Worm (Caenorhabditis elegans) whole organism, young adult: ENCODE data around the gene C11E4.6.

Source experiments
- F10E7.11 ChIP-seq: sonication (generic microtip); optimal IDR thresholded peaks from 2 replicates; lab custom pipeline; 2017; ENCODE audit warnings: mild to moderate bottlenecking, missing genetic modification characterization, moderate library complexity, missing compliant biosample characterization
- F37B4.10 ChIP-seq: fragments of 200-800 bp; sonication (Bioruptor generic); IDR thresholded peaks from 2 replicates; pipeline ENCODE4 v1.3.6; 2022; ENCODE audit warnings: missing genetic modification characterization, missing compliant biosample characterization
- F39B2.1 ChIP-seq: fragments of 200-800 bp; sonication (Bioruptor generic); IDR thresholded peaks from 2 replicates; pipeline ENCODE4 v1.3.6; 2022; ENCODE audit warnings: missing genetic modification reagents, missing genetic modification characterization, missing compliant biosample characterization
- F55B11.4 ChIP-seq: sonication (generic microtip); optimal IDR thresholded peaks from 2 replicates; lab custom pipeline; 2016; ENCODE audit warnings: missing compliant biosample characterization, missing genetic modification characterization, borderline replicate concordance; ENCODE audit not compliant: insufficient read depth
- Y53G8AR.9 ChIP-seq: fragments of 200-800 bp; sonication (Bioruptor generic); conservative IDR thresholded peaks from 2 replicates; pipeline ENCODE4 v1.3.6; 2022; ENCODE audit warnings: missing genetic modification reagents, missing genetic modification characterization, missing compliant biosample characterization
- atf-7 ChIP-seq: sonication (generic microtip); optimal IDR thresholded peaks from 2 replicates; lab custom pipeline; 2017; ENCODE audit warnings: mild to moderate bottlenecking, missing genetic modification characterization, missing compliant biosample characterization
- bed-2 ChIP-seq: fragments of 200-800 bp; sonication (Bioruptor generic); IDR thresholded peaks from 2 replicates; pipeline ENCODE4 v1.3.6; 2022; ENCODE audit warnings: missing genetic modification reagents, missing genetic modification characterization, missing compliant biosample characterization
- cebp-1 ChIP-seq, 2 experiments: fragments of 200-800 bp in 1 of 2; sonication (Bioruptor generic) in 1 of 2; sonication (generic microtip) in 1 of 2; IDR thresholded peaks in 1 of 2; optimal IDR thresholded peaks in 1 of 2; 2 replicates each; pipeline versions ENCODE4 v1.3.6 to Lab custom; 2017 to 2022; ENCODE audit warnings: missing compliant biosample characterization in 2 of 2, missing genetic modification characterization in 2 of 2, mild to moderate bottlenecking in 1 of 2, missing genetic modification reagents in 1 of 2, moderate library complexity in 1 of 2
- ceh-100 ChIP-seq: fragments of 200-800 bp; sonication (Bioruptor generic); IDR thresholded peaks from 2 replicates; pipeline ENCODE4 v1.3.6; 2022; ENCODE audit warnings: missing genetic modification reagents, missing genetic modification characterization, missing compliant biosample characterization
- ceh-58 ChIP-seq: fragments of 200-800 bp; sonication (Bioruptor generic); IDR thresholded peaks from 2 replicates; pipeline ENCODE4 v1.3.6; 2022; ENCODE audit warnings: missing genetic modification characterization, missing compliant biosample characterization
- ceh-79 ChIP-seq: sonication (generic microtip); optimal IDR thresholded peaks from 2 replicates; lab custom pipeline; 2017; ENCODE audit warnings: mild to moderate bottlenecking, missing genetic modification characterization, missing compliant biosample characterization
- ceh-91 ChIP-seq: fragments of 200-800 bp; sonication (Bioruptor generic); IDR thresholded peaks from 2 replicates; pipeline ENCODE4 v1.3.6; 2022; ENCODE audit warnings: missing genetic modification reagents, missing genetic modification characterization, missing compliant biosample characterization
- chd-7 ChIP-seq: sonication (generic microtip); optimal IDR thresholded peaks from 2 replicates; lab custom pipeline; 2016; ENCODE audit warnings: mild to moderate bottlenecking, missing genetic modification characterization, moderate library complexity, missing compliant biosample characterization
- dox-1 ChIP-seq: fragments of 200-800 bp; sonication (Bioruptor generic); IDR thresholded peaks from 2 replicates; pipeline ENCODE4 v1.3.6; 2022; ENCODE audit warnings: missing genetic modification reagents, missing genetic modification characterization, missing compliant biosample characterization
- egl-44 ChIP-seq: fragments of 200-800 bp; sonication (Bioruptor generic); IDR thresholded peaks from 2 replicates; pipeline ENCODE4 v1.3.6; 2022; ENCODE audit warnings: missing genetic modification reagents, missing genetic modification characterization, missing compliant biosample characterization
- fkh-3 ChIP-seq: sonication (generic microtip); optimal IDR thresholded peaks from 2 replicates; lab custom pipeline; 2016; ENCODE audit warnings: mild to moderate bottlenecking, missing genetic modification characterization, missing compliant biosample characterization
- hlh-12 ChIP-seq: sonication (generic microtip); optimal IDR thresholded peaks from 2 replicates; lab custom pipeline; 2016; ENCODE audit warnings: missing genetic modification characterization, missing compliant biosample characterization
- hmg-20 ChIP-seq: fragments of 200-800 bp; sonication (Bioruptor generic); IDR thresholded peaks from 2 replicates; pipeline ENCODE4 v1.3.6; 2022; ENCODE audit warnings: missing genetic modification reagents, missing genetic modification characterization, missing compliant biosample characterization
- hrde-1 ChIP-seq: sonication (generic microtip); optimal IDR thresholded peaks from 2 replicates; lab custom pipeline; 2016; ENCODE audit warnings: missing genetic modification characterization, mild to moderate bottlenecking, missing compliant biosample characterization, moderate library complexity, missing genotype, missing genetic modification reagents, borderline replicate concordance
- lin-54 ChIP-seq: fragments of 200-800 bp; sonication (Bioruptor generic); optimal IDR thresholded peaks from 2 replicates; lab custom pipeline; 2018; ENCODE audit warnings: mild to moderate bottlenecking, missing genetic modification characterization, missing compliant biosample characterization
- lsl-1 ChIP-seq: fragments of 200-800 bp; sonication (Bioruptor generic); optimal IDR thresholded peaks from 2 replicates; lab custom pipeline; 2018; ENCODE audit warnings: mild to moderate bottlenecking, missing genetic modification characterization, moderate library complexity, missing compliant biosample characterization
- madf-6 ChIP-seq: fragments of 200-800 bp; sonication (Bioruptor generic); IDR thresholded peaks from 2 replicates; pipeline ENCODE4 v1.3.6; 2022; ENCODE audit warnings: missing genetic modification reagents, missing genetic modification characterization, missing compliant biosample characterization
- madf-8 ChIP-seq: fragments of 200-800 bp; sonication (Bioruptor generic); conservative IDR thresholded peaks from 2 replicates; pipeline ENCODE4 v1.3.6; 2022; ENCODE audit warnings: missing genetic modification reagents, missing genetic modification characterization, missing compliant biosample characterization
- mxl-1 ChIP-seq: sonication (generic microtip); optimal IDR thresholded peaks from 2 replicates; lab custom pipeline; 2016; ENCODE audit warnings: missing genetic modification characterization, missing compliant biosample characterization
- nfya-2 ChIP-seq: fragments of 200-800 bp; sonication (Bioruptor generic); IDR thresholded peaks from 2 replicates; pipeline ENCODE4 v1.3.6; 2022; ENCODE audit warnings: missing genetic modification reagents, missing genetic modification characterization, missing compliant biosample characterization
- nhr-80 ChIP-seq: sonication (generic microtip); optimal IDR thresholded peaks from 2 replicates; lab custom pipeline; 2016; ENCODE audit warnings: missing genetic modification characterization, missing compliant biosample characterization
- rec-8 ChIP-seq, 2 experiments: sonication (generic microtip); optimal IDR thresholded peaks; 2 replicates each; lab custom pipeline; 2016; ENCODE audit warnings: mild to moderate bottlenecking in 2 of 2, missing genetic modification characterization in 2 of 2, missing genetic modification reagents in 2 of 2, missing genotype in 2 of 2, missing biosample characterization in 1 of 2, missing compliant biosample characterization in 1 of 2, moderate library complexity in 1 of 2
- repo-1 ChIP-seq: sonication (generic microtip); optimal IDR thresholded peaks from 2 replicates; lab custom pipeline; 2017; ENCODE audit warnings: mild to moderate bottlenecking, missing genetic modification characterization, missing compliant biosample characterization
- rpc-1 ChIP-seq, 2 experiments: fragments of 150-350 bp in 1 of 2; sonication (generic microtip) in 1 of 2; optimal IDR thresholded peaks; 2 replicates each; lab custom pipeline; 2014 to 2018; ENCODE audit warnings: missing biosample characterization in 1 of 2, missing genetic modification characterization in 1 of 2, missing genetic modification reagents in 1 of 2, missing genotype in 1 of 2
- sea-2 ChIP-seq: fragments of 200-800 bp; sonication (Bioruptor generic); IDR thresholded peaks from 2 replicates; pipeline ENCODE4 v1.3.6; 2022; ENCODE audit warnings: missing genetic modification characterization, missing compliant biosample characterization
- snpc-1.1 ChIP-seq: sonication (generic microtip); optimal IDR thresholded peaks from 2 replicates; lab custom pipeline; 2017; ENCODE audit warnings: missing genetic modification characterization, mild to moderate bottlenecking, missing compliant biosample characterization, antibody characterized with exemption, moderate library complexity, missing genotype, missing genetic modification reagents; ENCODE audit not compliant: insufficient read depth
- somi-1 ChIP-seq: fragments of 200-800 bp; sonication (Bioruptor generic); optimal IDR thresholded peaks from 2 replicates; lab custom pipeline; 2018; ENCODE audit warnings: mild to moderate bottlenecking, missing genetic modification characterization, missing compliant biosample characterization
- tlf-1 ChIP-seq: fragments of 200-800 bp; sonication (Bioruptor generic); optimal IDR thresholded peaks from 2 replicates; lab custom pipeline; 2018; ENCODE audit warnings: mild to moderate bottlenecking, missing genetic modification characterization, missing compliant biosample characterization
- unc-62 ChIP-seq: fragments of 150-350 bp; optimal IDR thresholded peaks from 2 replicates; lab custom pipeline; 2014; ENCODE audit warnings: missing biosample characterization, missing genetic modification reagents, missing genetic modification characterization
- zfh-2 ChIP-seq: fragments of 200-800 bp; sonication (Bioruptor generic); conservative IDR thresholded peaks from 2 replicates; pipeline ENCODE4 v1.3.6; 2022; ENCODE audit warnings: missing genetic modification reagents, missing genetic modification characterization, missing compliant biosample characterization
- ztf-25 ChIP-seq: fragments of 200-800 bp; sonication (Bioruptor generic); IDR thresholded peaks from 2 replicates; pipeline ENCODE4 v1.3.6; 2022; ENCODE audit warnings: missing genetic modification reagents, missing genetic modification characterization, missing compliant biosample characterization

C11E4.6 gene

DNA sequence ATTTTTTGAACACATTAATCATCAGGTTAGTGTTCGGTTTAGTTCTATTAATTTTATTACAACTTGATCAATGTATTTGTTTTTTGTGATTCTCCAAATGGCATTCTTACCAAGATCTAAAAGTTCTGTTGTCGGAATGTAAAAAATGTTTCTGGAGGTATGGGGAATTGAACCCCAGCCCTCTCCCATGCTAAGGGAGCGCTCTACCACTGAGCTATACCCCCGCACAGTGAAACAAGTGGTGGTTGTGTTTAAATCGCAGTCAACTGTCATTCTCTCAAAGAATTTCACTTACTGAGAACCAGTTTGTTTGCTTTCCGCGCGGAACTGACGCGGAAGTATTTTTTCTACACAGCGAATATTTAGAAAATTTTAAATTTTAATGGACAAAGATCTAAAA is 27.3 kb downstream of the C11E4.6 start (continued):
- no peak for TF ChIP-seq nfya-2 (GFP tag; lab: Robert Waterston, UW)
- TF ChIP-seq madf-8 (GFP tag; lab: Robert Waterston, UW): no peak
- peak; percentile 68 for TF ChIP-seq hrde-1 (tag; lab: Kevin White, UChicago)
- 0 out of 2 replicates have a peak, but pooled peaks have one; percentile 76 for TF ChIP-seq ceh-58 (GFP tag; lab: Robert Waterston, UW)
- peak; percentile 85 for TF ChIP-seq chd-7 (tag; lab: Kevin White, UChicago)
- peak; percentile 69 for TF ChIP-seq hmg-20 (GFP tag; lab: Robert Waterston, UW)
- no peak for TF ChIP-seq fkh-3 (tag; lab: Kevin White, UChicago)
- no peak for TF ChIP-seq tlf-1
- no peak for TF ChIP-seq repo-1
- TF ChIP-seq F39B2.1 (GFP tag; lab: Robert Waterston, UW): no peak
- peak; percentile 72 for TF ChIP-seq hlh-12 (tag; lab: Kevin White, UChicago)
- TF ChIP-seq bed-2 (GFP tag; lab: Robert Waterston, UW): no peak
- TF ChIP-seq F10E7.11 (tag; lab: Kevin White, UChicago): peak; percentile 18
- TF ChIP-seq somi-1 (GFP tag; lab: Kevin White, UChicago): peak; percentile 54
- TF ChIP-seq zfh-2 (GFP tag; lab: Robert Waterston, UW): no peak
- no peak for TF ChIP-seq unc-62 (GFP tag; lab: Kevin White, UChicago)
- no peak for TF ChIP-seq lsl-1 (GFP tag; lab: Kevin White, UChicago)

DNA sequence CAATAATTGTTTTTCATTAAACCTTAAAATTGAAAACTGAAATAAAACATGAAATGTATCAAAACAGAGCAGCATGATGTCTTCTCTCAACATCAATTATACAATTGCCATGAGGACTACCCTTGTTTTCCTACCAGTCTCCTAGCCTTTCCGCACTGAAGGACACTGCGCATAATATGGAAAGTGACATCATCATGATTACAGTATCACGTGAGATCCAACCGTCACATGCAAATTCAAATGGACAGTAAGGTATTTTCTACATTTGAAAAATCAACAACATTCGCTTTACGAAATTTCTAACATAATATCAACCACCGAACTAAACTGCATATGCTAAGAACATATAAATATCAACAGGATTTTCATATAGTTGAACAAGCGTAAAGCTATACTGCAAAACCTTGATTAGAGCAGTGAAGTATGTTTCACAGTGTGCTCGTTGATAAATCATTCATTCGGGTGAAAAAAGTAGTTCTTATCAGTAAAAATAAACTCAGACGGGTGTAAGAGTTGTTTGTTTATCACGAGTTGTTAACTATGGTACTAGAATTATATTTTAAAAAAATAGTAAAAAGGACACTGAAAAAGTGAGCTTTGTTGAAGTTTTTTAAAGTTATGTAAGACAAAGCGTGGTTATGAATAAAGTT is 28.6 kb downstream of the C11E4.6 start:
- TF ChIP-seq atf-7 (peak; percentile 46), dox-1 (GFP tag; lab: Robert Waterston, UW) (no peak), lin-54 (GFP tag; lab: Kevin White, UChicago) (no peak), zfh-2 (GFP tag; lab: Robert Waterston, UW) (no peak), ceh-79 (tag; lab: Kevin White, UChicago) (no peak), rpc-1 (optimal IDR thresholded peaks at IDR 0.05; lab: Kevin White, UChicago) (no peak), rpc-1 (tag; optimal IDR thresholded peaks at IDR 0.05; lab: Kevin White, UChicago) (no peak), snpc-1.1 (tag; lab: Kevin White, UChicago) (no peak), cebp-1 (GFP tag; IDR thresholded peaks at IDR 0.05; lab: Robert Waterston, UW) (no peak), cebp-1 (tag; optimal IDR thresholded peaks at IDR 0.05; lab: Kevin White, UChicago) (peak; percentile 20), ztf-25 (GFP tag; lab: Robert Waterston, UW) (no peak), F55B11.4 (tag; lab: Kevin White, UChicago) (no peak), sea-2 (no peak), nhr-80 (tag; lab: Kevin White, UChicago) (peak; percentile 47), F37B4.10 (GFP tag; lab: Robert Waterston, UW) (0 out of 2 replicates have a peak, but pooled peaks have one; percentile 35)

DNA sequence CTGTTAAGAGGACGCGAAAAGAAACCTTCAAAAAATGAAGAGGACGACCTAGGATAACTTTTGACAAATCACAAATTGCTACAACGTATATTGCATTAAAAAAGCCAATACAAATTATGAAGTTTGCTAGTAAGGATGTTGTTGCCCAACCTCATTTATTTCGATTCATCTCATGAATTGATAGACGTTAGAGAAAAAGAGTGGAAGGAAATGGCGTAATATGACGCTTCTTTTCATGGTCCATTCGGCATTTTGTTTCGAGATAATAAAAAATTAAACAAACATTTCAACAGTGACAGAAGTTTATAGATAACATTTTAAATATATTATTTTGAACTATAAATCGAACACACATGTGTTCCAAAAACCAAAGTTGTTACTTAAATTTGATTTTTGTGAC is 30.5 kb downstream of the C11E4.6 start:
- no peak for TF ChIP-seq mxl-1 (tag; lab: Kevin White, UChicago)
- no peak for TF ChIP-seq chd-7 (tag; lab: Kevin White, UChicago)
- no peak for TF ChIP-seq unc-62 (GFP tag; lab: Kevin White, UChicago)
- no peak for TF ChIP-seq ceh-91 (GFP tag; lab: Robert Waterston, UW)
- no peak for TF ChIP-seq egl-44 (GFP tag; lab: Robert Waterston, UW)
- TF ChIP-seq F37B4.10 (GFP tag; lab: Robert Waterston, UW): no peak
- TF ChIP-seq rec-8 (tag; optimal IDR thresholded peaks at IDR 0.05; lab: Kevin White, UChicago): no peak
- no peak for TF ChIP-seq Y53G8AR.9
- TF ChIP-seq F10E7.11 (tag; lab: Kevin White, UChicago): no peak
- no peak for TF ChIP-seq ceh-100 (GFP tag; lab: Robert Waterston, UW)
- no peak for TF ChIP-seq madf-6 (GFP tag; lab: Robert Waterston, UW)
